Worm (Caenorhabditis elegans): Measurements from ENCODE around the gene ZK1128.3.

ce11 chrIII:10160385-10160784 is 41.7 kb upstream of the ZK1128.3 start, which contains the start of the genes K08E5.5 and mua-3:
- TF ChIP-seq bed-2 (GFP tag; IDR thresholded peaks at IDR 0.05) (no peak), nhr-90 (tag; optimal IDR thresholded peaks at IDR 0.05) (no peak), chd-7 (tag; optimal IDR thresholded peaks at IDR 0.05) (no peak), rcor-1 (GFP tag; IDR thresholded peaks at IDR 0.05) (no peak), snpc-4 (GFP tag; optimal IDR thresholded peaks at IDR 0.05) (no peak), snpc-4 (tag; optimal IDR thresholded peaks at IDR 0.05) (no peak), ceh-91 (GFP tag; IDR thresholded peaks at IDR 0.05) (no peak), F10E7.11 (tag; optimal IDR thresholded peaks at IDR 0.05) (no peak), egl-44 (GFP tag; IDR thresholded peaks at IDR 0.05) (no peak), pbrm-1 (GFP tag; IDR thresholded peaks at IDR 0.05) (no peak), C17E4.6 (GFP tag; IDR thresholded peaks at IDR 0.05) (no peak), Y53G8AR.9 (GFP tag; conservative IDR thresholded peaks at IDR 0.05) (no peak)
